Worm (Caenorhabditis elegans) whole organism, mixed stage, embryonic: ENCODE data around the gene unc-42.

Source experiments
- blmp-1 ChIP-seq: fragments of 150-350 bp; optimal IDR thresholded peaks from 2 replicates; lab custom pipeline; 2014; ENCODE audit warnings: missing biosample characterization, missing genetic modification characterization
- elt-1 ChIP-seq: sonication (generic microtip); optimal IDR thresholded peaks from 2 replicates; lab custom pipeline; 2017; ENCODE audit warnings: missing genetic modification characterization, mild to moderate bottlenecking, missing compliant biosample characterization, antibody characterized with exemption, moderate library complexity, borderline replicate concordance; ENCODE audit not compliant: insufficient read depth
- elt-3 ChIP-seq: fragments of 150-350 bp; optimal IDR thresholded peaks from 2 replicates; lab custom pipeline; 2014; ENCODE audit warnings: missing biosample characterization, missing genetic modification characterization
- flh-1 ChIP-seq: fragments of 200-800 bp; sonication (Bioruptor generic); optimal IDR thresholded peaks from 2 replicates; lab custom pipeline; 2018; ENCODE audit warnings: mild to moderate bottlenecking, missing genetic modification characterization, moderate library complexity, missing compliant biosample characterization
- hlh-1 ChIP-seq: fragments of 150-350 bp; optimal IDR thresholded peaks from 2 replicates; lab custom pipeline; 2014; ENCODE audit warnings: missing biosample characterization, missing genetic modification reagents, missing genetic modification characterization
- mep-1 ChIP-seq: fragments of 150-350 bp; optimal IDR thresholded peaks from 2 replicates; lab custom pipeline; 2017; ENCODE audit warnings: missing biosample characterization, missing genetic modification reagents, missing genetic modification characterization, inconsistent platforms
- nhr-237 ChIP-seq: fragments of 150-350 bp; optimal IDR thresholded peaks from 2 replicates; lab custom pipeline; 2014; ENCODE audit warnings: missing biosample characterization, missing genetic modification characterization
- nhr-28 ChIP-seq: fragments of 150-350 bp; optimal IDR thresholded peaks from 2 replicates; lab custom pipeline; 2014; ENCODE audit warnings: missing biosample characterization, missing genetic modification characterization
- pha-4 ChIP-seq: fragments of 150-350 bp; optimal IDR thresholded peaks from 2 replicates; lab custom pipeline; 2018; ENCODE audit warnings: missing biosample characterization, missing genetic modification reagents, missing genetic modification characterization
- sptf-1 ChIP-seq: sonication (generic microtip); optimal IDR thresholded peaks from 2 replicates; lab custom pipeline; 2017; ENCODE audit warnings: mild to moderate bottlenecking, missing genetic modification characterization, moderate library complexity, missing compliant biosample characterization
- unc-62 ChIP-seq: fragments of 150-350 bp; optimal IDR thresholded peaks from 2 replicates; lab custom pipeline; 2014; ENCODE audit warnings: missing biosample characterization, missing genetic modification reagents, missing genetic modification characterization
- ztf-11 ChIP-seq: fragments of 150-350 bp; optimal IDR thresholded peaks from 2 replicates; lab custom pipeline; 2014; ENCODE audit warnings: missing biosample characterization, missing genetic modification characterization

ce11 chrV:9763759-9764158 is 5.4 kb downstream of the unc-42 start:
- no peak for TF ChIP-seq nhr-237 (tag; lab: Kevin White, UChicago)
- no peak for TF ChIP-seq nhr-28 (tag; lab: Kevin White, UChicago)
- no peak for TF ChIP-seq mep-1 (tag; lab: Kevin White, UChicago)
- no peak for TF ChIP-seq flh-1 (GFP tag; lab: Kevin White, UChicago)
- TF ChIP-seq blmp-1 (tag; lab: Kevin White, UChicago): no peak
- TF ChIP-seq sptf-1 (tag; lab: Kevin White, UChicago): no peak
- TF ChIP-seq unc-62 (GFP tag; lab: Kevin White, UChicago): no peak
- no peak for TF ChIP-seq hlh-1
- TF ChIP-seq pha-4 (tag; lab: Kevin White, UChicago): no peak
- TF ChIP-seq elt-3 (tag; lab: Kevin White, UChicago): no peak
- no peak for TF ChIP-seq ztf-11 (tag; lab: Kevin White, UChicago)
- TF ChIP-seq elt-1 (tag; lab: Kevin White, UChicago): no peak
